Fruit fly (Drosophila melanogaster): ENCODE data around the gene CG33494.

The CG33494 gene

DNA sequence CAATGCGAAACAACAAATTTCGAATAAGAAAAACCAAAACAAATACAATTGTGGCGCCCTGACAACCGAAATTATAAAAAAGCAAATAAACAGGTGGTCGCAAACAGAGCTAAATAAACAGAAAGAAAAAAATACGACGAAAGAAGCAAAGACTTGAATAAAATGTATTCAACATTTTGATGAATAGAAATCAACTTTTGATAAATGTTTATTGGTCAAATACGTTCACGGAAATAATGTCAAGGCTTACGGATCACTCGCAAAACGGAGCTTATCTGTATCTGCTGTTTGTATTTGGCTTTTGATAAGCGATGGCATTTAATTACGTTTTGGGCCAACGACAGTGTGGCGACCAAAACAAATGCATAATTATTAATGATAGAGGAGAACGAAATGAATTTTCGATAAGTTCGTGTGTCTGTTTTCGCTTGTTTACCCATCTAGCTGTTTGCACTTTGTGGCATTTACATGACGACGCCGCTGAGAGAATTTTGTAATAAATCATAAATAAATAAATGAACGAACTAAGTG, 41.7 kb downstream of the CG33494 start (continued):
- TF ChIP-seq CG11093 (GFP tag; IDR thresholded peaks at IDR 0.05) (no peak), pnt (GFP tag; optimal IDR thresholded peaks at IDR 0.05) (no peak), oc (tag; optimal IDR thresholded peaks at IDR 0.05) (peak; percentile 1), NC2β (GFP tag; optimal IDR thresholded peaks at IDR 0.05) (peak; percentile 27), CG17361 (GFP tag; IDR thresholded peaks at IDR 0.05) (0 out of 3 replicates have a peak, but pooled peaks have one; percentile 35), jing (GFP tag; optimal IDR thresholded peaks at IDR 0.05) (no peak), repo (GFP tag; optimal IDR thresholded peaks at IDR 0.05) (no peak), chn (GFP tag; optimal IDR thresholded peaks at IDR 0.05) (no peak), dpn (GFP tag; optimal IDR thresholded peaks at IDR 0.05) (no peak), slp2 (GFP tag; optimal IDR thresholded peaks at IDR 0.05) (peak; percentile 23), CG17359 (tag; optimal IDR thresholded peaks at IDR 0.05) (peak; percentile 0), bigmax (GFP tag; optimal IDR thresholded peaks at IDR 0.05) (no peak), E2f2 (GFP tag; IDR thresholded peaks at IDR 0.05) (peak; percentile 38; the same call in 1 of the 2 replicates), shn (GFP tag; optimal IDR thresholded peaks at IDR 0.05) (no peak), Med (GFP tag) (peak; percentile 82), CG31441 (GFP tag; IDR thresholded peaks at IDR 0.05) (peak; percentile 7; the same call in 1 of the 2 replicates), sc (optimal IDR thresholded peaks at IDR 0.05) (no peak), sc (GFP tag; optimal IDR thresholded peaks at IDR 0.05) (peak; percentile 46), CG15696 (tag; optimal IDR thresholded peaks at IDR 0.05) (peak; percentile 83), Chrac-16 (GFP tag; optimal IDR thresholded peaks at IDR 0.05) (no peak), nom (GFP tag; optimal IDR thresholded peaks at IDR 0.05) (no peak), bcd (GFP tag; optimal IDR thresholded peaks at IDR 0.05) (peak; percentile 16), CG6854 (GFP tag; optimal IDR thresholded peaks at IDR 0.05) (peak; percentile 9), slou (GFP tag; optimal IDR thresholded peaks at IDR 0.05) (no peak), CG7928 (GFP tag; optimal IDR thresholded peaks at IDR 0.05) (no peak), CG7556 (GFP tag; optimal IDR thresholded peaks at IDR 0.05) (peak; percentile 73), sisA (GFP tag; IDR thresholded peaks at IDR 0.05) (no peak), CG4404 (GFP tag; IDR thresholded peaks at IDR 0.05) (no peak), ap (GFP tag; IDR thresholded peaks at IDR 0.05) (no peak), CG8944 (GFP tag; optimal IDR thresholded peaks at IDR 0.05) (no peak), CG8089 (GFP tag; optimal IDR thresholded peaks at IDR 0.05) (no peak), Fer2 (tag; optimal IDR thresholded peaks at IDR 0.05) (no peak), CG13624 (GFP tag; optimal IDR thresholded peaks at IDR 0.05) (no peak), CG7271 (tag; optimal IDR thresholded peaks at IDR 0.05) (no peak), chif (GFP tag; optimal IDR thresholded peaks at IDR 0.05) (peak in 1 of 2 experiments; percentile 20), Oli (tag; optimal IDR thresholded peaks at IDR 0.05) (peak; percentile 18), CG15073 (GFP tag; optimal IDR thresholded peaks at IDR 0.05) (no peak), CG17802 (tag; optimal IDR thresholded peaks at IDR 0.05) (no peak), CG6254 (GFP tag; optimal IDR thresholded peaks at IDR 0.05) (peak; percentile 53), CG11695 (GFP tag; IDR thresholded peaks at IDR 0.05) (peak; percentile 19; the same call in 1 of the 3 replicates), CG2116 (GFP tag; optimal IDR thresholded peaks at IDR 0.05) (peak; percentile 45), Ptx1 (GFP tag; IDR thresholded peaks at IDR 0.05) (no peak), luna (GFP tag; optimal IDR thresholded peaks at IDR 0.05) (no peak), dysf (GFP tag; IDR thresholded peaks at IDR 0.05) (no peak; the same call in 2 of the 3 replicates), Kr (GFP tag; optimal IDR thresholded peaks at IDR 0.05) (peak; percentile 57), NfI (GFP tag; optimal IDR thresholded peaks at IDR 0.05) (peak; percentile 29), CG4328 (GFP tag; optimal IDR thresholded peaks at IDR 0.05) (peak; percentile 1), Trl (optimal IDR thresholded peaks at IDR 0.05) (no peak), Trl (GFP tag; optimal IDR thresholded peaks at IDR 0.05) (peak; percentile 19), CG30403 (GFP tag; optimal IDR thresholded peaks at IDR 0.05) (no peak), CG11696 (GFP tag; IDR thresholded peaks at IDR 0.05) (no peak), CG3995 (GFP tag; optimal IDR thresholded peaks at IDR 0.05) (no peak)
